Fruit fly (Drosophila melanogaster) whole organism, embryonic: ENCODE data around the gene CG7546.

Experiments
- HLH54F ChIP-seq: fragments of 200-800 bp; sonication (Bioruptor generic); optimal IDR thresholded peaks from 3 replicates; lab custom pipeline; 2016; ENCODE audit warnings: missing biosample characterization, missing genetic modification characterization
- Trl ChIP-seq, 3 experiments: fragments of >200 bp in 2 of 3; fragments of 200-800 bp in 1 of 3; sonication (Bioruptor generic) in 1 of 3; optimal IDR thresholded peaks; 2 replicates in 1 of 3; 3 replicates in 2 of 3; lab custom pipeline; 2016 to 2017; ENCODE audit warnings: missing biosample characterization in 1 of 3, missing genetic modification characterization in 1 of 3
- her ChIP-seq: fragments of 200-800 bp; sonication (Bioruptor generic); optimal IDR thresholded peaks from 2 replicates; lab custom pipeline; 2016; ENCODE audit warnings: missing biosample characterization, missing genetic modification characterization
- maf-S ChIP-seq: fragments of 200-800 bp; sonication (Bioruptor generic); optimal IDR thresholded peaks from 2 replicates; lab custom pipeline; 2016; ENCODE audit warnings: missing biosample characterization, missing genetic modification characterization

- TF ChIP-seq maf-S: no peak
- no peak for TF ChIP-seq HLH54F (GFP tag; lab: Kevin White, UChicago)
- TF ChIP-seq Trl (optimal IDR thresholded peaks at IDR 0.05; lab: Kevin White, UChicago): no peak
- no peak for TF ChIP-seq Trl (GFP tag; optimal IDR thresholded peaks at IDR 0.05; lab: Kevin White, UChicago)
- no peak for TF ChIP-seq her (GFP tag; lab: Kevin White, UChicago)
Measured at dm6 chr3L:7553062-7553461, 42.3 kb downstream of the CG7546 start.
